Worm (Caenorhabditis elegans) whole organism, early embryonic: ENCODE measurements around the gene lnkn-1.

Experiments used
- B0310.2 ChIP-seq: sonication (generic microtip); optimal IDR thresholded peaks from 2 replicates; lab custom pipeline; 2016; ENCODE audit warnings: mild to moderate bottlenecking, missing genetic modification characterization, missing compliant biosample characterization
- F13C5.2 ChIP-seq: sonication (generic microtip); optimal IDR thresholded peaks from 2 replicates; lab custom pipeline; 2017; ENCODE audit warnings: mild to moderate bottlenecking, missing genetic modification characterization, inconsistent platforms, missing compliant biosample characterization
- aly-1 ChIP-seq: sonication (generic microtip); optimal IDR thresholded peaks from 2 replicates; lab custom pipeline; 2016; ENCODE audit warnings: missing genetic modification characterization, missing compliant biosample characterization
- ama-1 ChIP-seq: fragments of 150-350 bp; optimal IDR thresholded peaks from 2 replicates; lab custom pipeline; 2014
- ceh-13 ChIP-seq: fragments of 200-800 bp; sonication (Bioruptor generic); optimal IDR thresholded peaks from 2 replicates; lab custom pipeline; 2018; ENCODE audit warnings: mild to moderate bottlenecking, missing genetic modification characterization, missing compliant biosample characterization
- ceh-36 ChIP-seq: sonication (generic microtip); optimal IDR thresholded peaks from 2 replicates; lab custom pipeline; 2016; ENCODE audit warnings: missing genetic modification characterization, inconsistent platforms, missing compliant biosample characterization
- ets-7 ChIP-seq: sonication (generic microtip); optimal IDR thresholded peaks from 2 replicates; lab custom pipeline; 2016; ENCODE audit warnings: missing genotype, missing genetic modification characterization, missing compliant biosample characterization
- flt-1 ChIP-seq: fragments of 200-800 bp; sonication (Bioruptor generic); IDR thresholded peaks from 2 replicates; pipeline ENCODE4 v1.3.6; 2022; ENCODE audit warnings: missing genetic modification characterization, missing compliant biosample characterization
- hmbx-1 ChIP-seq: sonication (generic microtip); optimal IDR thresholded peaks from 2 replicates; lab custom pipeline; 2016; ENCODE audit warnings: mild to moderate bottlenecking, missing genetic modification characterization, missing compliant biosample characterization
- hmg-4 ChIP-seq: fragments of 200-800 bp; sonication (Bioruptor generic); optimal IDR thresholded peaks from 2 replicates; lab custom pipeline; 2018; ENCODE audit warnings: mild to moderate bottlenecking, missing genetic modification characterization, missing compliant biosample characterization
- hnd-1 ChIP-seq: sonication (generic microtip); optimal IDR thresholded peaks from 2 replicates; lab custom pipeline; 2016; ENCODE audit warnings: missing genetic modification characterization, missing compliant biosample characterization
- pes-1 ChIP-seq: fragments of 200-800 bp; sonication (Bioruptor generic); IDR thresholded peaks from 2 replicates; pipeline ENCODE4 v1.3.6; 2022; ENCODE audit warnings: missing genetic modification reagents, missing genetic modification characterization, missing compliant biosample characterization
- scrt-1 ChIP-seq: fragments of 200-800 bp; sonication (Bioruptor generic); IDR thresholded peaks from 2 replicates; pipeline ENCODE4 v1.3.6; 2022; ENCODE audit warnings: missing genetic modification characterization, missing compliant biosample characterization
- sea-1 ChIP-seq: fragments of 200-800 bp; sonication (Bioruptor generic); conservative IDR thresholded peaks from 2 replicates; pipeline ENCODE4 v1.3.6; 2022; ENCODE audit warnings: missing genetic modification characterization, missing compliant biosample characterization
- tbx-11 ChIP-seq: fragments of 200-800 bp; sonication (Bioruptor generic); IDR thresholded peaks from 2 replicates; pipeline ENCODE4 v1.3.6; 2022; ENCODE audit warnings: missing genetic modification characterization, missing compliant biosample characterization
- tbx-37 ChIP-seq: fragments of 200-800 bp; sonication (Bioruptor generic); conservative IDR thresholded peaks from 2 replicates; pipeline ENCODE4 v1.3.6; 2022; ENCODE audit warnings: missing genetic modification reagents, missing genetic modification characterization, missing compliant biosample characterization
- tra-4 ChIP-seq: sonication (generic microtip); optimal IDR thresholded peaks from 2 replicates; lab custom pipeline; 2017; ENCODE audit warnings: missing genetic modification characterization, missing compliant biosample characterization

lnkn-1 gene

DNA sequence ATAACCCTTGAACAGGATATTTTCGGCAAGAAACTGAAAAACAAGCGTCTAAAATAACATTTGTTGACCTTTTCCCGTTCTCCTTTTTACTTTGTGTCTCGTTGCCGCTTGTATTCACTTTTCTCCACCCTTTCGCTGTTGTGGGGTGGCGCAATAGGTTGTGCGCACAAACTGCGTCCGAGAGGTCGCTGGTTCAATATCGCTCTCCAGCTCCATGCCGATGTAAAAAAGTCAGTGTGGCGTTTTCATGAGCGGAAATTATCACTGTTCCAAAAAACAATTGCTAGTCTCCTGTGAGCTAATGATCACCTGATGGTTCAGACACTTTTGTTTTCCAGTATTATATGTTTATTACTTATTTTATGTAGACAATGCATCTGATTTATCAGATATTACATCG lies 47.5 kb downstream of the lnkn-1 start:
- peak; percentile 91 for TF ChIP-seq tbx-37
- TF ChIP-seq tbx-11 (GFP tag; lab: Robert Waterston, UW) = peak; percentile 92
- TF ChIP-seq scrt-1 (GFP tag; lab: Robert Waterston, UW) = peak; percentile 93
- peak; percentile 93 for TF ChIP-seq pes-1 (GFP tag; lab: Robert Waterston, UW)
- TF ChIP-seq aly-1 (tag; lab: Kevin White, UChicago) = peak; percentile 87
- peak; percentile 73 for TF ChIP-seq hmbx-1
- TF ChIP-seq B0310.2 (tag; lab: Kevin White, UChicago) = peak; percentile 84
- no peak for TF ChIP-seq hmg-4 (GFP tag; lab: Kevin White, UChicago)
- peak; percentile 90 for TF ChIP-seq ets-7 (tag; lab: Kevin White, UChicago)
- peak; percentile 96 for TF ChIP-seq F13C5.2 (tag; lab: Kevin White, UChicago)
- TF ChIP-seq ceh-13 = peak; percentile 94
- TF ChIP-seq flt-1 (GFP tag; lab: Robert Waterston, UW) = peak; percentile 88
- peak; percentile 81 for TF ChIP-seq tra-4 (tag; lab: Kevin White, UChicago)
- no peak for TF ChIP-seq ama-1 (lab: Kevin White, UChicago)
- TF ChIP-seq sea-1 (GFP tag; lab: Robert Waterston, UW) = peak; percentile 88
- peak; percentile 90 for TF ChIP-seq ceh-36 (tag; lab: Kevin White, UChicago)
- TF ChIP-seq hnd-1 (tag; lab: Kevin White, UChicago) = peak; percentile 83
